Worm (Caenorhabditis elegans): ENCODE measurements around the gene R08D7.4.

- no peak for TF ChIP-seq ref-1 (GFP tag; conservative IDR thresholded peaks at IDR 0.05)
- TF ChIP-seq ztf-23 (GFP tag; IDR thresholded peaks at IDR 0.05), result no peak
- no peak for TF ChIP-seq tab-1 (GFP tag; IDR thresholded peaks at IDR 0.05)
- no peak for TF ChIP-seq flt-1 (GFP tag; IDR thresholded peaks at IDR 0.05)
- TF ChIP-seq cog-1 (tag; optimal IDR thresholded peaks at IDR 0.05), result no peak
- no peak for TF ChIP-seq T22C8.4 (GFP tag; IDR thresholded peaks at IDR 0.05)
- no peak for TF ChIP-seq ztf-29 (GFP tag; IDR thresholded peaks at IDR 0.05)
- TF ChIP-seq klf-2 (GFP tag; conservative IDR thresholded peaks at IDR 0.05), result no peak
These were observed 11.0 kb upstream of the R08D7.4 start, which contains the start of gene ZK643.6 for ce11 chrIII:8960664-8961063.

Measured in whole organism, midembryonic.